Worm (Caenorhabditis elegans) whole organism, dauer: ENCODE measurements around the gene grl-21.

Experiments
- unc-62 ChIP-seq: sonication (generic microtip); optimal IDR thresholded peaks from 2 replicates; lab custom pipeline; 2017; ENCODE audit warnings: missing biosample characterization, missing genetic modification reagents, missing genetic modification characterization

The grl-21 gene

DNA sequence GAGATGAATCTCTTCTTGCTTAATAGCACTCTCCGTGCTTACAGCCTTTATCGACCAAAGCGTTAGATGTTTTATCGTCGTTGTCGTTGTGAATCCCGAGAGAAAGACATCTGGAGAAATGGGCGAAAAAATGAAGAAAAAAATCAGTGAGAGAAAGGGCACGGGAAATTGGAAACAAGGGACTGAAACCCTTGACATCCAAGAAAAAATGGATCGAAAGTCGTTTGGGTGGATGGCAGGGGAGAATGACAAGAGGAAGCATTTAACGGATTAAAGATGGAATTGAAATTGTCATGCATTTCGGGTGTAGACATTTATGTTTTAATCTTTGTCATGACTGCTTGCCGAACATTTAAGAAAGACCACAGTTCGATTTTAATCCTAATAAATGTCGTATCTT lies 36.5 kb downstream of the grl-21 start, which contains the start of gene inpp-1:
Gene inpp-1, minus strand, starts transcription at position 101 of the 400 bp plus-strand sequence.
- no peak for TF ChIP-seq unc-62 (GFP tag; lab: Kevin White, UChicago)

DNA sequence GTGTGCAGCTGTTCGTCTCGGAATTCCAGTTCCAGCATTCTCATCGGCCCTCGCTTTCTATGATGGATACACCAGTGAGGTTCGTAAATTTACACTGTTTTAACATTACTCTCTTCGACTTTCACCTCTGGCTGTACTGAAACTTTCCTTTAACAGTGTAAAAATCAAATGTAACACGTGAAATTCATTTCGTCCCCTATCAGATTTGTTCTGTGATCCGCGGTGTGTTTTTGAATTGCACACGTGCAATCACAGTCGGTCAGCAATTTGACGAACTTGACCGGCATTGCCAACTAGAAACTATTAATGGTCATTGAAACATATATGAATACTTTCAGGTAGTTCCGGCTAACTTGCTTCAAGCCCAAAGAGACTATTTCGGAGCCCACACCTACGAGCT lies 39.8 kb downstream of the grl-21 start:
- no peak for TF ChIP-seq unc-62 (GFP tag; lab: Kevin White, UChicago)

DNA sequence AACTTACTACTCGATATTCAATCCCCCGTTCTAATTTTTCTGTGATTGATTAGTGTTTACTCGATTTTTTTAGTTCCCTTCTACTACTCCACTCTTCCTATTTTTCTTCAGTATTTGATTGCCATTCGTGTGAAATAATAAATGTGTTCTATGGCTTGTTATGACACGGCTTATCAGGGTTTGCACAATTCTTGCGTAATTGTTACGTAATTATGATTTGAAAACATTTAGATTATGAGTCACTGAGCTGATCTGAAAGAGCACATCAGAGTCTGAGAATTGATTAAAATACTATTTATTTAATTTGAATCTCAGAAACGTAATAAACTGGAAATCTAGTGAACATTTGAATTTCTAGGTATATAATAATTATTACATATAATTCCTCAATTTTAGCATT lies 40.3 kb downstream of the grl-21 start:
- no peak for TF ChIP-seq unc-62 (GFP tag; lab: Kevin White, UChicago)

DNA sequence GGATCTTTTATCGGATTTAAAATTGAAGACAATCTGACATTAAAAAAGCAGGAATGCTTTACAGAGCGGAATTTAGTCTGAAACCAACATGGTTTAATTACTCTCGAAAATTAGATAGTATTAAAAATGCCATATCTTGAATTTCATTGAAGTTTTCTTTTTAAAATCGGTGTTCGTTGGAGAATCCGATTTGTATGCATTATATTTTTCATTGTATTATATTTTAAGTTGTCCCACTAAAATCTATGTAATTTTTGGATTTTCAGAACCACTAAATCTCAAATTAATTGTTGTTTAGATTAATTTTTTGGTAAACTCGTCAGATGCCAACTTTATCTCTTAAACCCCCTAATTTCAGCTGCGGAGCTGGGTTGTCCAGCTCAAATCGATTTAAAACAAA lies 41.3 kb downstream of the grl-21 start:
- no peak for TF ChIP-seq unc-62 (GFP tag; lab: Kevin White, UChicago)

DNA sequence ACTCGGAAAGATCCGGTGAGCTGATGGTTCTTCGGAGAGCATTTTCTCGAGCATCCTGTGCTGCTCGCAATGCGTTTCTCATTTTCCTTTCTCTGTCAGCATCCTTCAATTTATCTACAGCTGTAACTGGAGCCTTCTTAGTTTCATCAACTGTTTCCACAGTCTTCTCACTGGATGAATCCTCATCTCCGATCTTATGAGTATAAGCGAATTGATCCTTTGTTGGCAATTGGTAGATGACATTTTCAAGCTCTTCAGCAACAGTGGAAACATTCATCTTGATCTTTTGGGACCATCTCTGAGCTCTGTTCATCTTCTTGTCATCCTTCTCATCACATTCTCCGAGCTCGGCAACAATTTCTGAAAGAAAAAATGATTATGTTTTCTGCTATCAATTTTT lies 42.1 kb downstream of the grl-21 start:
- no peak for TF ChIP-seq unc-62 (GFP tag; lab: Kevin White, UChicago)

ce11 chrIV:10780583-10780982 lies 43.3 kb downstream of the grl-21 start, which contains the start of gene swt-3:
swt-3 (minus strand) TSS chrIV:10780683.
- TF ChIP-seq unc-62 (GFP tag; lab: Kevin White, UChicago) = no peak

DNA sequence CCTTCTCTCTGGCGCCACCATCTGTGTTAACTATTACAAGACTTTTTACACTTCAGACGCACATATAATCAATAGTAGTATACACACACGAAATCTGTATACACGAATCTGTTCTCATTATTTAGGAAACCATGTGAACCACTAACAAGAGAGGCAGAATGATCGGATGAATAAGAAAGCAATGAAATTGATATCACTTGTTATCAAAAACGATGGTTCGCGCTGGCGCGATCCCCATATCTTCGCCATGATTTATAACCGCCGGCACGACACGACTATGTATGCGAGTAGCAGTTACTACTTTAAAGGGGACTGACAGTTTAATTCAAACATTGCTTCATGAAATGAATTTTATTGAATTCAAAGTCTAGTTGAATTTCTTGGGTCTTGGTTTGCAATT lies 44.1 kb downstream of the grl-21 start:
- no peak for TF ChIP-seq unc-62 (GFP tag; lab: Kevin White, UChicago)

DNA sequence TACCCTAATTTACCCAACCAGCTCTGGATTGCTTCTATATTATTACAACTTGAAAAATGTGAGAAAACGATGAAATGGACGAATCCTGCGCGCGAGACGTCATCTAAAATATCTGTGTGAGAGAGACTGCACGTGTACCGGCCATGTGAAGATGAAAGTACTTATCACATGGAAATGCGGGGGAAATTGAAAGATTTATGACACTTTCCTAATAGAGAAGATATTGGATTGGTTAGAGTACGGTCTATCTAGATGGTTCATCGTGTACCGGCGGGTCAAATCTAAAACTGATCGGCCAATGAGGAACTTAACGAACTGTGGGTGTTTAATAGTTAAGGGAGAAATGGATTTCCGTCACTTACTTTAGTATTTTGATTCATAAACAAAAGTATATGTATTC lies 44.7 kb downstream of the grl-21 start:
- TF ChIP-seq unc-62 (GFP tag; lab: Kevin White, UChicago) = no peak

ce11 chrIV:10784085-10784484 lies 46.8 kb downstream of the grl-21 start:
- TF ChIP-seq unc-62 (GFP tag; lab: Kevin White, UChicago) = no peak

DNA sequence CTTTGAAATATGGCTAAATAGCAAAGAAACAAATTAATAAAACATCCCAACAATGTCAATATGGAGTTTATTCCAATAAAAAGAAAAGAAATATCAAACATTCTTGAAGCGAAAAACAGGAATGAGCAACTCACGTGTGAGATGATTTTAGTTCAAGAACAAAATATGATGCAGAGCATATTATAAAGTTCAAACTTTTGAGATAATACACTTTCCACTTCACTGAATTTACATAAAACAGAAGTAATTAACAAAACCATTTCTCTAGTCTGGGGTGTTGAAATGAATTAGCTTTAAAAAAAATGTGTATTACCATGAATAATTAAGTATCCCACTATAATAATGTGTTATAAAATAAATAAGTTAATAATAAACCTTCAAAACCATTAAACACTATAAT lies 49.5 kb downstream of the grl-21 start, which contains the start of gene srd-7:
Gene srd-7, minus strand, starts transcription at position 101 of the 400 bp plus-strand sequence.
- TF ChIP-seq unc-62 (GFP tag; lab: Kevin White, UChicago) = no peak
